Fruit fly (Drosophila melanogaster) whole organism, adult: ENCODE data around the gene eIF2beta.

Experiments
- CG14711 ChIP-seq: fragments of 200-800 bp; sonication (Bioruptor generic); optimal IDR thresholded peaks from 2 replicates; lab custom pipeline; 2018; ENCODE audit warnings: missing biosample characterization, mild to moderate bottlenecking, missing genetic modification characterization, moderate library complexity
- CG1620 ChIP-seq: fragments of 200-800 bp; sonication (Bioruptor generic); optimal IDR thresholded peaks from 2 replicates; lab custom pipeline; 2016; ENCODE audit warnings: missing biosample characterization, missing genetic modification characterization
- CG5204 ChIP-seq: fragments of 200-800 bp; sonication (Bioruptor generic); optimal IDR thresholded peaks from 2 replicates; lab custom pipeline; 2016; ENCODE audit warnings: missing biosample characterization, missing genetic modification characterization
- Clk ChIP-seq: fragments of 200-800 bp; sonication (Bioruptor generic); optimal IDR thresholded peaks from 2 replicates; lab custom pipeline; 2017; ENCODE audit warnings: missing biosample characterization, missing genetic modification characterization
- cic ChIP-seq: fragments of 200-800 bp; sonication (Bioruptor generic); optimal IDR thresholded peaks from 2 replicates; lab custom pipeline; 2017; ENCODE audit warnings: missing biosample characterization, mild to moderate bottlenecking, missing genetic modification characterization, moderate library complexity
- ovo ChIP-seq: fragments of 200-800 bp; sonication (Bioruptor generic); optimal IDR thresholded peaks from 2 replicates; lab custom pipeline; 2016; ENCODE audit warnings: missing biosample characterization, missing genetic modification characterization
- tj ChIP-seq: fragments of 200-800 bp; sonication (Bioruptor generic); optimal IDR thresholded peaks from 3 replicates; lab custom pipeline; 2017; ENCODE audit warnings: missing biosample characterization, mild to moderate bottlenecking, missing genetic modification characterization, moderate library complexity

dm6 chr3L:12534318-12534717, 7.8 kb upstream of the eIF2beta start, which contains the start of gene Pmm2:
- TF ChIP-seq CG5204 (GFP tag; lab: Kevin White, UChicago) (no peak), ovo (GFP tag; lab: Kevin White, UChicago) (no peak), cic (GFP tag; lab: Kevin White, UChicago) (no peak), Clk (no peak), CG14711 (tag; lab: Kevin White, UChicago) (no peak), tj (GFP tag; lab: Kevin White, UChicago) (no peak), CG1620 (GFP tag; lab: Kevin White, UChicago) (no peak)
